Fruit fly (Drosophila melanogaster) whole organism, embryonic: ENCODE data around the gene Mocs1.

Experiments
- Aef1 ChIP-seq: fragments of 200-800 bp; sonication (Bioruptor generic); IDR thresholded peaks from 3 replicates; pipeline ENCODE4 v1.3.6; 2022; ENCODE audit warnings: missing biosample characterization, missing genetic modification characterization
- B-H2 ChIP-seq: fragments of 200-800 bp; sonication (Bioruptor generic); optimal IDR thresholded peaks from 2 replicates; lab custom pipeline; 2018; ENCODE audit warnings: missing biosample characterization, mild to moderate bottlenecking, missing genetic modification characterization
- Bdp1 ChIP-seq: fragments of 200-800 bp; sonication (Bioruptor generic); optimal IDR thresholded peaks from 3 replicates; lab custom pipeline; 2016; ENCODE audit warnings: missing biosample characterization, missing genetic modification characterization
- Bgb ChIP-seq: fragments of 200-800 bp; sonication (Bioruptor generic); IDR thresholded peaks from 2 replicates; pipeline ENCODE4 v1.3.6; 2022; ENCODE audit warnings: missing biosample characterization, missing genetic modification characterization; ENCODE audit not compliant: partially characterized antibody
- CG10267 ChIP-seq: fragments of 200-800 bp; sonication (Bioruptor generic); optimal IDR thresholded peaks from 2 replicates; lab custom pipeline; 2018; ENCODE audit warnings: missing biosample characterization, mild to moderate bottlenecking, missing genetic modification characterization, moderate library complexity
- CG10431 ChIP-seq: fragments of 200-800 bp; sonication (Bioruptor generic); optimal IDR thresholded peaks from 3 replicates; lab custom pipeline; 2018; ENCODE audit warnings: missing biosample characterization, mild to moderate bottlenecking, missing genetic modification characterization
- CG10543 ChIP-seq: fragments of 200-800 bp; sonication (Bioruptor generic); optimal IDR thresholded peaks from 3 replicates; lab custom pipeline; 2017; ENCODE audit warnings: missing biosample characterization, mild to moderate bottlenecking, missing genetic modification characterization, moderate library complexity
- CG11085 ChIP-seq: fragments of 200-800 bp; sonication (Bioruptor generic); IDR thresholded peaks from 2 replicates; pipeline ENCODE4 v1.3.6; 2022; ENCODE audit warnings: missing biosample characterization, missing genetic modification characterization
- CG12659 ChIP-seq: fragments of 200-800 bp; sonication (Bioruptor generic); optimal IDR thresholded peaks from 3 replicates; lab custom pipeline; 2017; ENCODE audit warnings: mild to moderate bottlenecking, missing biosample characterization, missing genetic modification reagents, missing genetic modification characterization
- CG15514 ChIP-seq: fragments of 200-800 bp; sonication (Bioruptor generic); optimal IDR thresholded peaks from 3 replicates; lab custom pipeline; 2017; ENCODE audit warnings: missing biosample characterization, missing genetic modification characterization, mild to moderate bottlenecking, moderate library complexity, missing genetic modification reagents
- CG1602 ChIP-seq: fragments of 200-800 bp; sonication (Bioruptor generic); optimal IDR thresholded peaks from 3 replicates; lab custom pipeline; 2016; ENCODE audit warnings: missing biosample characterization, missing genetic modification characterization
- CG17361 ChIP-seq: fragments of 200-800 bp; sonication (Bioruptor generic); IDR thresholded peaks from 3 replicates; pipeline ENCODE4 v1.3.6; 2022; ENCODE audit warnings: missing biosample characterization, missing genetic modification characterization
- CG2199 ChIP-seq: fragments of 200-800 bp; sonication (Bioruptor generic); IDR thresholded peaks from 3 replicates; pipeline ENCODE4 v1.3.6; 2022; ENCODE audit warnings: missing biosample characterization, missing genetic modification characterization
- CG33557 ChIP-seq: fragments of 200-800 bp; sonication (Bioruptor generic); optimal IDR thresholded peaks from 2 replicates; lab custom pipeline; 2019; ENCODE audit warnings: missing biosample characterization, mild to moderate bottlenecking, missing genetic modification characterization, moderate library complexity
- CG34376 ChIP-seq: fragments of 200-800 bp; sonication (Bioruptor generic); optimal IDR thresholded peaks from 2 replicates; lab custom pipeline; 2018; ENCODE audit warnings: missing biosample characterization, mild to moderate bottlenecking, missing genetic modification characterization
- CG42726 ChIP-seq: fragments of 200-800 bp; sonication (Bioruptor generic); IDR thresholded peaks from 2 replicates; pipeline ENCODE4 v1.3.6; 2022; ENCODE audit warnings: missing biosample characterization, missing genetic modification characterization; ENCODE audit not compliant: partially characterized antibody
- CG4328 ChIP-seq: fragments of 200-800 bp; sonication (Bioruptor generic); optimal IDR thresholded peaks from 3 replicates; lab custom pipeline; 2017; ENCODE audit warnings: missing biosample characterization, missing genetic modification reagents, missing genetic modification characterization
- CG6683 ChIP-seq: fragments of 200-800 bp; sonication (Bioruptor generic); optimal IDR thresholded peaks from 2 replicates; lab custom pipeline; 2017; ENCODE audit warnings: missing biosample characterization, mild to moderate bottlenecking, missing genetic modification characterization, missing genetic modification reagents
- CG6765 ChIP-seq: fragments of 200-800 bp; sonication (Bioruptor generic); optimal IDR thresholded peaks from 3 replicates; lab custom pipeline; 2017; ENCODE audit warnings: missing biosample characterization, mild to moderate bottlenecking, missing genetic modification characterization
- CG7839 ChIP-seq: fragments of 200-800 bp; sonication (Bioruptor generic); optimal IDR thresholded peaks from 3 replicates; lab custom pipeline; 2018; ENCODE audit warnings: missing biosample characterization, mild to moderate bottlenecking, missing genetic modification characterization, moderate library complexity
- CG7928 ChIP-seq: fragments of 200-800 bp; sonication (Bioruptor generic); optimal IDR thresholded peaks from 2 replicates; lab custom pipeline; 2017; ENCODE audit warnings: missing biosample characterization, mild to moderate bottlenecking, missing genetic modification characterization
- CG9932 ChIP-seq: fragments of 200-800 bp; sonication (Bioruptor generic); IDR thresholded peaks from 2 replicates; pipeline ENCODE4 v1.3.6; 2022; ENCODE audit warnings: missing biosample characterization, missing genetic modification characterization
- CTCF ChIP-seq: fragments of 200-800 bp; sonication (Bioruptor generic); optimal IDR thresholded peaks from 2 replicates; lab custom pipeline; 2017; ENCODE audit warnings: missing biosample characterization, mild to moderate bottlenecking, missing genetic modification characterization, moderate library complexity
- ERR ChIP-seq: fragments of 200-800 bp; sonication (Bioruptor generic); optimal IDR thresholded peaks from 2 replicates; lab custom pipeline; 2016; ENCODE audit warnings: missing biosample characterization, missing genetic modification characterization
- Ets97D ChIP-seq: fragments of 200-800 bp; sonication (Bioruptor generic); optimal IDR thresholded peaks from 3 replicates; lab custom pipeline; 2016; ENCODE audit warnings: missing biosample characterization, missing genetic modification characterization
- HLHmδ ChIP-seq: fragments of 200-800 bp; sonication (Bioruptor generic); optimal IDR thresholded peaks from 2 replicates; lab custom pipeline; 2018; ENCODE audit warnings: missing biosample characterization, mild to moderate bottlenecking, missing genetic modification characterization, moderate library complexity
- Hr51 ChIP-seq, 2 experiments: fragments of 200-800 bp; sonication (Bioruptor generic); optimal IDR thresholded peaks; 2 replicates in 1 of 2; 3 replicates in 1 of 2; lab custom pipeline; 2016 to 2018; ENCODE audit warnings: missing biosample characterization in 2 of 2, missing genetic modification characterization in 2 of 2, mild to moderate bottlenecking in 1 of 2, moderate library complexity in 1 of 2
- Hsf ChIP-seq: fragments of 200-800 bp; sonication (Bioruptor generic); optimal IDR thresholded peaks from 3 replicates; lab custom pipeline; 2016; ENCODE audit warnings: missing biosample characterization, missing genetic modification characterization
- NfI ChIP-seq: fragments of 200-800 bp; sonication (Bioruptor generic); optimal IDR thresholded peaks from 3 replicates; lab custom pipeline; 2018; ENCODE audit warnings: missing biosample characterization, mild to moderate bottlenecking, missing genetic modification characterization, moderate library complexity
- Poxn ChIP-seq: fragments of 200-800 bp; sonication (Bioruptor generic); IDR thresholded peaks from 2 replicates; pipeline ENCODE4 v1.3.6; 2022; ENCODE audit warnings: missing biosample characterization, missing genetic modification characterization
- Rx ChIP-seq: fragments of 200-800 bp; sonication (Bioruptor generic); IDR thresholded peaks from 2 replicates; pipeline ENCODE4 v1.3.6; 2022; ENCODE audit warnings: missing biosample characterization, missing genetic modification characterization
- Sry-β ChIP-seq: fragments of 200-800 bp; sonication (Bioruptor generic); optimal IDR thresholded peaks from 2 replicates; lab custom pipeline; 2018; ENCODE audit warnings: missing biosample characterization, mild to moderate bottlenecking, missing genetic modification characterization, moderate library complexity
- Stat92E ChIP-seq, 3 experiments: fragments of >200 bp in 2 of 3; fragments of 200-800 bp in 1 of 3; sonication (Bioruptor generic) in 1 of 3; optimal IDR thresholded peaks; 2 replicates each; lab custom pipeline; 2017 to 2019; ENCODE audit warnings: missing biosample characterization in 3 of 3, missing genetic modification characterization in 3 of 3, mild to moderate bottlenecking in 1 of 3, moderate library complexity in 1 of 3
- Trl ChIP-seq, 3 experiments: fragments of >200 bp in 2 of 3; fragments of 200-800 bp in 1 of 3; sonication (Bioruptor generic) in 1 of 3; optimal IDR thresholded peaks; 2 replicates in 1 of 3; 3 replicates in 2 of 3; lab custom pipeline; 2016 to 2017; ENCODE audit warnings: missing biosample characterization in 1 of 3, missing genetic modification characterization in 1 of 3
- Xrp1 ChIP-seq: fragments of 200-800 bp; sonication (Bioruptor generic); IDR thresholded peaks from 2 replicates; pipeline ENCODE4 v1.3.6; 2022; ENCODE audit warnings: missing biosample characterization, missing genetic modification characterization
- amos ChIP-seq: fragments of 200-800 bp; sonication (Bioruptor generic); IDR thresholded peaks from 2 replicates; pipeline ENCODE4 v1.3.6; 2022; ENCODE audit warnings: missing biosample characterization, missing genetic modification characterization; ENCODE audit not compliant: partially characterized antibody
- ato ChIP-seq: fragments of 200-800 bp; sonication (Bioruptor generic); IDR thresholded peaks from 2 replicates; pipeline ENCODE4 v1.3.6; 2022; ENCODE audit warnings: missing biosample characterization, missing genetic modification characterization; ENCODE audit not compliant: partially characterized antibody
- az2 ChIP-seq: fragments of 200-800 bp; sonication (Bioruptor generic); optimal IDR thresholded peaks from 3 replicates; lab custom pipeline; 2016; ENCODE audit warnings: missing biosample characterization, missing genetic modification characterization
- crp ChIP-seq, 2 experiments: fragments of 200-800 bp; sonication (Bioruptor generic); optimal IDR thresholded peaks; 2 replicates in 1 of 2; 3 replicates in 1 of 2; lab custom pipeline; 2017; ENCODE audit warnings: missing biosample characterization in 2 of 2, missing genetic modification characterization in 2 of 2, mild to moderate bottlenecking in 1 of 2, moderate library complexity in 1 of 2
- gfzf ChIP-seq: fragments of 200-800 bp; sonication (Bioruptor generic); optimal IDR thresholded peaks from 2 replicates; lab custom pipeline; 2016; ENCODE audit warnings: missing biosample characterization, mild to moderate bottlenecking, missing genetic modification characterization, moderate library complexity
- mld ChIP-seq: fragments of 200-800 bp; sonication (Bioruptor generic); IDR thresholded peaks from 3 replicates; pipeline ENCODE4 v1.3.6; 2022; ENCODE audit warnings: missing biosample characterization, missing genetic modification characterization; ENCODE audit not compliant: partially characterized antibody
- nau ChIP-seq: fragments of 200-800 bp; sonication (Bioruptor generic); optimal IDR thresholded peaks from 3 replicates; lab custom pipeline; 2017; ENCODE audit warnings: missing biosample characterization, mild to moderate bottlenecking, missing genetic modification characterization, missing genetic modification reagents
- org-1 ChIP-seq: fragments of 200-800 bp; sonication (Bioruptor generic); optimal IDR thresholded peaks from 2 replicates; lab custom pipeline; 2017; ENCODE audit warnings: missing biosample characterization, missing genetic modification characterization
- ranshi ChIP-seq: fragments of 200-800 bp; sonication (Bioruptor generic); IDR thresholded peaks from 2 replicates; pipeline ENCODE4 v1.3.6; 2022; ENCODE audit warnings: missing biosample characterization, missing genetic modification characterization
- run ChIP-seq: fragments of 200-800 bp; sonication (Bioruptor generic); optimal IDR thresholded peaks from 3 replicates; lab custom pipeline; 2018; ENCODE audit warnings: missing biosample characterization, mild to moderate bottlenecking, missing genetic modification characterization
- sd ChIP-seq: fragments of 200-800 bp; sonication (Bioruptor generic); optimal IDR thresholded peaks from 3 replicates; lab custom pipeline; 2018; ENCODE audit warnings: missing biosample characterization, mild to moderate bottlenecking, missing genetic modification characterization, moderate library complexity
- slou ChIP-seq: fragments of 200-800 bp; sonication (Bioruptor generic); optimal IDR thresholded peaks from 3 replicates; lab custom pipeline; 2016; ENCODE audit warnings: missing biosample characterization, missing genetic modification characterization
- vvl ChIP-seq: fragments of 200-800 bp; sonication (Bioruptor generic); IDR thresholded peaks from 2 replicates; pipeline ENCODE4 v1.3.6; 2022; ENCODE audit warnings: missing biosample characterization, missing genetic modification characterization
- z ChIP-seq: fragments of 200-800 bp; sonication (Bioruptor generic); IDR thresholded peaks from 3 replicates; pipeline ENCODE4 v1.3.6; 2022; ENCODE audit warnings: missing biosample characterization, missing genetic modification characterization

Mocs1 gene

dm6 chr3L:11093046-11093520 is 22.8 kb downstream of the Mocs1 start, which contains the start of gene JIL-1 (continued):
- TF ChIP-seq ranshi (GFP tag; lab: Robert Waterston, UW) (peak; percentile 63), CG9932 (GFP tag; lab: Robert Waterston, UW) (peak; percentile 95), CG11085 (GFP tag; lab: Robert Waterston, UW) (peak; percentile 76), slou (peak; percentile 47), Bdp1 (GFP tag; lab: Kevin White, UChicago) (peak; percentile 15), Ets97D (peak; percentile 54), Trl (optimal IDR thresholded peaks at IDR 0.05; lab: Kevin White, UChicago) (no peak), Trl (GFP tag; optimal IDR thresholded peaks at IDR 0.05; lab: Kevin White, UChicago) (no peak), CG17361 (GFP tag; lab: Robert Waterston, UW) (peak; percentile 61), CG12659 (GFP tag; lab: Kevin White, UChicago) (peak; percentile 75), Hsf (GFP tag; lab: Kevin White, UChicago) (peak; percentile 50), CG34376 (GFP tag; lab: Kevin White, UChicago) (peak; percentile 26), amos (GFP tag; lab: Robert Waterston, UW) (peak; percentile 92), Poxn (no peak), CG2199 (0 out of 3 replicates have a peak, but pooled peaks have one; percentile 26), run (tag; lab: Kevin White, UChicago) (no peak), gfzf (GFP tag; lab: Kevin White, UChicago) (no peak), z (GFP tag; lab: Robert Waterston, UW) (0 out of 3 replicates have a peak, but pooled peaks have one; percentile 28), Bgb (peak; percentile 92), CG7839 (tag; lab: Kevin White, UChicago) (peak; percentile 79), B-H2 (GFP tag; lab: Kevin White, UChicago) (peak; percentile 86), CG15514 (GFP tag; lab: Kevin White, UChicago) (peak; percentile 53), NfI (GFP tag; lab: Kevin White, UChicago) (peak; percentile 72), CG1602 (GFP tag; lab: Kevin White, UChicago) (peak; percentile 46), Stat92E (GFP tag; optimal IDR thresholded peaks at IDR 0.05; lab: Kevin White, UChicago) (peak in 1 of 3 experiments; percentile 43), sd (tag; lab: Kevin White, UChicago) (no peak), Sry-β (GFP tag; lab: Kevin White, UChicago) (peak; percentile 4), Hr51 (GFP tag; optimal IDR thresholded peaks at IDR 0.05; lab: Kevin White, UChicago) (peak; percentile 41 to 50), Xrp1 (peak; percentile 76), CG10267 (tag; lab: Kevin White, UChicago) (peak; percentile 96), CTCF (no peak), Rx (peak; percentile 52), mld (GFP tag; lab: Robert Waterston, UW) (peak; percentile 79), CG6683 (no peak), ato (GFP tag; lab: Robert Waterston, UW) (peak; percentile 73), org-1 (GFP tag; lab: Kevin White, UChicago) (peak; percentile 15), nau (no peak), vvl (GFP tag; lab: Robert Waterston, UW) (peak; percentile 87), CG10431 (peak; percentile 4), ERR (GFP tag; lab: Kevin White, UChicago) (no peak), Aef1 (GFP tag; lab: Robert Waterston, UW) (peak; percentile 47), crp (GFP tag; optimal IDR thresholded peaks at IDR 0.05; lab: Kevin White, UChicago) (peak in 1 of 2 experiments; percentile 64), az2 (peak; percentile 48), CG6765 (GFP tag; lab: Kevin White, UChicago) (peak; percentile 46), HLHmδ (GFP tag; lab: Kevin White, UChicago) (peak; percentile 10), CG33557 (GFP tag; lab: Kevin White, UChicago) (peak; percentile 28), CG42726 (GFP tag; lab: Robert Waterston, UW) (peak; percentile 87), CG10543 (GFP tag; lab: Kevin White, UChicago) (peak; percentile 60), CG7928 (GFP tag; lab: Kevin White, UChicago) (peak; percentile 89), CG4328 (GFP tag; lab: Kevin White, UChicago) (no peak)
